Worm (Caenorhabditis elegans): Measurements from ENCODE around the gene pezo-1.

pezo-1 gene

DNA sequence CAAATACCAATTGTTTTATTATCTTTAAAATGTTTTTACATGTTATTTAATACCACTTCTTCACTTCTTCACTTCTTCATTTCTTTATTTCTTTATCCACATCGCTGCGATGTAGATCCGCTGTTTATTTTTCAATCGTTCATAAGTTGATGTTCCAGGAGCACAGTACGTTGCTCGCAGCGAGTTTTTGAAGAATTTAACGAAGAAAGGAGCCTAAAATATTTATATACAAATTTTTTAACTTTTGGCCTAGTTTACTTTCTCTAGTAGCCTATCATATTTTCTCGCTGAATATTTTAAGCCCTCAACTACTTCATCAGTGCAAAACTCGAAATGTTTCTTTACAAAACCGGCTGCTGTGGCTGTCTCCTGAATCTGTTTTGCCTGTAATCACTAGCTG, 48.2 kb downstream of the pezo-1 start:
- no peak for TF ChIP-seq alr-1 (tag; optimal IDR thresholded peaks at IDR 0.05)
- no peak for TF ChIP-seq nhr-6 (tag; optimal IDR thresholded peaks at IDR 0.05)
- no peak for TF ChIP-seq lin-39 (tag; optimal IDR thresholded peaks at IDR 0.05)
- TF ChIP-seq crh-2 (tag; optimal IDR thresholded peaks at IDR 0.05): no peak
- TF ChIP-seq ceh-82 (tag; optimal IDR thresholded peaks at IDR 0.05): no peak
- TF ChIP-seq peb-1 (tag; optimal IDR thresholded peaks at IDR 0.05): no peak
- no peak for TF ChIP-seq lin-13 (GFP tag; optimal IDR thresholded peaks at IDR 0.05)
- TF ChIP-seq nhr-10 (tag; optimal IDR thresholded peaks at IDR 0.05): no peak
- TF ChIP-seq sma-9 (GFP tag; optimal IDR thresholded peaks at IDR 0.05): no peak
- TF ChIP-seq sma-9 (tag; optimal IDR thresholded peaks at IDR 0.05): no peak
- TF ChIP-seq C34F6.9 (tag; optimal IDR thresholded peaks at IDR 0.05): no peak
- no peak for TF ChIP-seq elt-3 (tag; optimal IDR thresholded peaks at IDR 0.05)
- no peak for TF ChIP-seq sma-3 (GFP tag; optimal IDR thresholded peaks at IDR 0.05)
- no peak for TF ChIP-seq mbf-1 (tag; optimal IDR thresholded peaks at IDR 0.05)
- TF ChIP-seq lsy-2 (tag; optimal IDR thresholded peaks at IDR 0.05): no peak

- TF ChIP-seq ztf-11 (tag; optimal IDR thresholded peaks at IDR 0.05) (no peak), unc-62 (GFP tag; optimal IDR thresholded peaks at IDR 0.05) (no peak), ceh-82 (tag; optimal IDR thresholded peaks at IDR 0.05) (no peak), mdl-1 (tag; optimal IDR thresholded peaks at IDR 0.05) (no peak), sma-3 (GFP tag; optimal IDR thresholded peaks at IDR 0.05) (peak; percentile 6), F13H6.1 (tag; optimal IDR thresholded peaks at IDR 0.05) (no peak), ztf-4 (tag; optimal IDR thresholded peaks at IDR 0.05) (no peak), R02D3.7 (tag; optimal IDR thresholded peaks at IDR 0.05) (no peak), nhr-129 (tag; optimal IDR thresholded peaks at IDR 0.05) (peak; percentile 61), snpc-4 (tag; optimal IDR thresholded peaks at IDR 0.05) (no peak), peb-1 (tag; optimal IDR thresholded peaks at IDR 0.05) (no peak), nhr-11 (tag; optimal IDR thresholded peaks at IDR 0.05) (no peak), nhr-77 (tag; optimal IDR thresholded peaks at IDR 0.05) (no peak), lsy-2 (tag; optimal IDR thresholded peaks at IDR 0.05) (peak in 1 of 2 experiments; percentile 3), egl-27 (tag; optimal IDR thresholded peaks at IDR 0.05) (no peak), fos-1 (tag; optimal IDR thresholded peaks at IDR 0.05) (peak; percentile 11), sem-4 (tag; optimal IDR thresholded peaks at IDR 0.05) (no peak), sma-9 (GFP tag; optimal IDR thresholded peaks at IDR 0.05) (no peak), sma-9 (tag; optimal IDR thresholded peaks at IDR 0.05) (no peak), elt-1 (tag; optimal IDR thresholded peaks at IDR 0.05) (no peak), nhr-21 (tag; optimal IDR thresholded peaks at IDR 0.05) (no peak), lin-13 (GFP tag; optimal IDR thresholded peaks at IDR 0.05) (no peak), lin-39 (tag; optimal IDR thresholded peaks at IDR 0.05) (no peak), blmp-1 (tag; optimal IDR thresholded peaks at IDR 0.05; ENCODE audit: insufficient read depth) (no peak), ceh-16 (tag; optimal IDR thresholded peaks at IDR 0.05) (no peak), nhr-25 (tag; optimal IDR thresholded peaks at IDR 0.05) (no peak), nhr-10 (tag; optimal IDR thresholded peaks at IDR 0.05) (no peak), ZK546.5 (tag; optimal IDR thresholded peaks at IDR 0.05) (no peak), aly-2 (tag; optimal IDR thresholded peaks at IDR 0.05) (no peak), Y55F3AM.14 (GFP tag; optimal IDR thresholded peaks at IDR 0.05) (no peak), nhr-12 (tag; optimal IDR thresholded peaks at IDR 0.05) (no peak), lin-11 (tag; optimal IDR thresholded peaks at IDR 0.05) (peak; percentile 18), dmd-4 (tag; optimal IDR thresholded peaks at IDR 0.05) (no peak), nhr-237 (tag; optimal IDR thresholded peaks at IDR 0.05) (no peak), nhr-23 (tag; optimal IDR thresholded peaks at IDR 0.05) (no peak), C34F6.9 (tag; optimal IDR thresholded peaks at IDR 0.05) (peak; percentile 59), nhr-6 (tag; optimal IDR thresholded peaks at IDR 0.05) (no peak), elt-3 (tag; optimal IDR thresholded peaks at IDR 0.05) (no peak), crh-2 (tag; optimal IDR thresholded peaks at IDR 0.05) (peak; percentile 5), unc-55 (GFP tag; optimal IDR thresholded peaks at IDR 0.05) (peak; percentile 65), ztf-1 (GFP tag; conservative IDR thresholded peaks at IDR 0.05) (no peak), gmeb-1 (tag; optimal IDR thresholded peaks at IDR 0.05) (peak; percentile 26), ama-1 (optimal IDR thresholded peaks at IDR 0.05) (no peak), mbf-1 (tag; optimal IDR thresholded peaks at IDR 0.05) (no peak), alr-1 (tag; optimal IDR thresholded peaks at IDR 0.05) (no peak), skn-1 (tag; optimal IDR thresholded peaks at IDR 0.05) (peak; percentile 97), zag-1 (tag; optimal IDR thresholded peaks at IDR 0.05) (no peak), mab-5 (tag; optimal IDR thresholded peaks at IDR 0.05) (no peak), unc-39 (tag; optimal IDR thresholded peaks at IDR 0.05) (no peak)
These were observed 50.1 kb downstream of the pezo-1 start, which contains the start of the genes F49C12.9 and rpn-7 for ce11 chrIV:9316068-9316681. Gene F49C12.9, minus strand, starts transcription at chrIV:9316215. Gene rpn-7, plus strand, starts transcription at chrIV:9316631.

Measured in whole organism, L2 larva.